Fruit fly (Drosophila melanogaster) whole organism, embryonic: ENCODE measurements around the gene park.

ENCODE experiments used
- B-H1 ChIP-seq: fragments of 200-800 bp; sonication (Bioruptor generic); IDR thresholded peaks from 3 replicates; pipeline ENCODE4 v1.3.6; 2022; ENCODE audit warnings: missing biosample characterization, missing genetic modification characterization
- Bdp1 ChIP-seq: fragments of 200-800 bp; sonication (Bioruptor generic); optimal IDR thresholded peaks from 3 replicates; lab custom pipeline; 2016; ENCODE audit warnings: missing biosample characterization, missing genetic modification characterization
- C15 ChIP-seq: fragments of 200-800 bp; sonication (Bioruptor generic); IDR thresholded peaks from 3 replicates; pipeline ENCODE4 v1.3.6; 2022; ENCODE audit warnings: missing biosample characterization, missing genetic modification characterization
- CG10209 ChIP-seq: fragments of 200-800 bp; sonication (Bioruptor generic); optimal IDR thresholded peaks from 3 replicates; lab custom pipeline; 2017; ENCODE audit warnings: missing biosample characterization, mild to moderate bottlenecking, missing genetic modification characterization, missing genetic modification reagents
- CG14710 ChIP-seq: fragments of 200-800 bp; sonication (Bioruptor generic); optimal IDR thresholded peaks from 3 replicates; lab custom pipeline; 2019; ENCODE audit warnings: missing biosample characterization, mild to moderate bottlenecking, missing genetic modification characterization, moderate library complexity
- CG16779 ChIP-seq: fragments of 200-800 bp; sonication (Bioruptor generic); IDR thresholded peaks from 2 replicates; pipeline ENCODE4 v1.3.6; 2022; ENCODE audit warnings: missing biosample characterization, missing genetic modification characterization
- CG17328 ChIP-seq: fragments of 200-800 bp; sonication (Bioruptor generic); IDR thresholded peaks from 2 replicates; pipeline ENCODE4 v1.3.6; 2022; ENCODE audit warnings: missing biosample characterization, missing genetic modification characterization
- CG18262 ChIP-seq: fragments of 200-800 bp; optimal IDR thresholded peaks from 3 replicates; lab custom pipeline; 2019; ENCODE audit warnings: missing biosample characterization, mild to moderate bottlenecking, missing genetic modification characterization, moderate library complexity
- CG2678 ChIP-seq: fragments of 200-800 bp; sonication (Bioruptor generic); optimal IDR thresholded peaks from 3 replicates; lab custom pipeline; 2019; ENCODE audit warnings: missing biosample characterization, mild to moderate bottlenecking, missing genetic modification characterization, moderate library complexity
- CG31388 ChIP-seq: fragments of 200-800 bp; sonication (Bioruptor generic); optimal IDR thresholded peaks from 2 replicates; lab custom pipeline; 2016; ENCODE audit warnings: missing biosample characterization, missing genetic modification characterization
- CG32772 ChIP-seq: fragments of 200-800 bp; sonication (Bioruptor generic); IDR thresholded peaks from 2 replicates; pipeline ENCODE4 v1.3.6; 2022; ENCODE audit warnings: missing biosample characterization, missing genetic modification characterization
- CG33557 ChIP-seq: fragments of 200-800 bp; sonication (Bioruptor generic); optimal IDR thresholded peaks from 2 replicates; lab custom pipeline; 2019; ENCODE audit warnings: missing biosample characterization, mild to moderate bottlenecking, missing genetic modification characterization, moderate library complexity
- CG4404 ChIP-seq: fragments of 200-800 bp; sonication (Bioruptor generic); IDR thresholded peaks from 2 replicates; pipeline ENCODE4 v1.3.6; 2022; ENCODE audit warnings: missing biosample characterization, missing genetic modification characterization
- CG6683 ChIP-seq: fragments of 200-800 bp; sonication (Bioruptor generic); optimal IDR thresholded peaks from 2 replicates; lab custom pipeline; 2017; ENCODE audit warnings: missing biosample characterization, mild to moderate bottlenecking, missing genetic modification characterization, missing genetic modification reagents
- CG6791 ChIP-seq: fragments of 200-800 bp; sonication (Bioruptor generic); IDR thresholded peaks from 3 replicates; pipeline ENCODE4 v1.3.6; 2022; ENCODE audit warnings: missing biosample characterization, missing genetic modification characterization; ENCODE audit not compliant: partially characterized antibody
- CG8290 ChIP-seq, 3 experiments: fragments of 200-800 bp; sonication (Bioruptor generic); optimal IDR thresholded peaks; 2 replicates each; lab custom pipeline; 2016 to 2019; ENCODE audit warnings: missing biosample characterization in 3 of 3, missing genetic modification characterization in 3 of 3, mild to moderate bottlenecking in 2 of 3, moderate library complexity in 1 of 3
- CG8924 ChIP-seq: fragments of 200-800 bp; optimal IDR thresholded peaks from 3 replicates; lab custom pipeline; 2019; ENCODE audit warnings: missing biosample characterization, mild to moderate bottlenecking, missing genetic modification characterization, moderate library complexity
- CG9215 ChIP-seq: fragments of 200-800 bp; sonication (Bioruptor generic); IDR thresholded peaks from 2 replicates; pipeline ENCODE4 v1.3.6; 2022; ENCODE audit warnings: missing biosample characterization, missing genetic modification characterization
- CG9932 ChIP-seq: fragments of 200-800 bp; sonication (Bioruptor generic); IDR thresholded peaks from 2 replicates; pipeline ENCODE4 v1.3.6; 2022; ENCODE audit warnings: missing biosample characterization, missing genetic modification characterization
- Camta ChIP-seq: fragments of 200-800 bp; sonication (Bioruptor generic); optimal IDR thresholded peaks from 2 replicates; lab custom pipeline; 2016; ENCODE audit warnings: missing biosample characterization, missing genetic modification characterization
- Dll ChIP-seq: fragments of 200-800 bp; sonication (Bioruptor generic); IDR thresholded peaks from 4 replicates; pipeline ENCODE4 v1.3.6; 2022; ENCODE audit warnings: missing biosample characterization, missing genetic modification characterization; ENCODE audit not compliant: partially characterized antibody
- E2f2 ChIP-seq: fragments of 200-800 bp; sonication (Bioruptor generic); IDR thresholded peaks from 2 replicates; pipeline ENCODE4 v1.3.6; 2022; ENCODE audit warnings: missing biosample characterization, missing genetic modification characterization
- GATAe ChIP-seq: fragments of 200-800 bp; sonication (Bioruptor generic); conservative IDR thresholded peaks from 2 replicates; pipeline ENCODE4 v1.3.6; 2022; ENCODE audit warnings: missing biosample characterization, missing genetic modification characterization
- HLHmδ ChIP-seq: fragments of 200-800 bp; sonication (Bioruptor generic); optimal IDR thresholded peaks from 2 replicates; lab custom pipeline; 2018; ENCODE audit warnings: missing biosample characterization, mild to moderate bottlenecking, missing genetic modification characterization, moderate library complexity
- Hey ChIP-seq: fragments of 200-800 bp; sonication (Bioruptor generic); optimal IDR thresholded peaks from 3 replicates; lab custom pipeline; 2018; ENCODE audit warnings: missing biosample characterization, mild to moderate bottlenecking, missing genetic modification characterization
- Lim3 ChIP-seq: fragments of 200-800 bp; sonication (Bioruptor generic); IDR thresholded peaks from 2 replicates; pipeline ENCODE4 v1.3.6; 2022; ENCODE audit warnings: missing biosample characterization, missing genetic modification characterization
- Mrtf ChIP-seq: fragments of 200-800 bp; sonication (Bioruptor generic); IDR thresholded peaks from 3 replicates; pipeline ENCODE4 v1.3.6; 2022; ENCODE audit warnings: missing biosample characterization, missing genetic modification characterization
- Myb ChIP-seq: fragments of 200-800 bp; sonication (Bioruptor generic); optimal IDR thresholded peaks from 2 replicates; lab custom pipeline; 2016; ENCODE audit warnings: missing biosample characterization, missing genetic modification characterization
- Neu2 ChIP-seq: fragments of 200-800 bp; sonication (Bioruptor generic); optimal IDR thresholded peaks from 3 replicates; lab custom pipeline; 2016; ENCODE audit warnings: missing biosample characterization, missing genetic modification characterization, borderline replicate concordance
- Oli ChIP-seq: fragments of 200-800 bp; sonication (Bioruptor generic); optimal IDR thresholded peaks from 2 replicates; lab custom pipeline; 2018; ENCODE audit warnings: missing biosample characterization, mild to moderate bottlenecking, missing genetic modification characterization, moderate library complexity
- Opbp ChIP-seq: fragments of 200-800 bp; sonication (Bioruptor generic); IDR thresholded peaks from 3 replicates; pipeline ENCODE4 v1.3.6; 2022; ENCODE audit warnings: missing biosample characterization, missing genetic modification characterization; ENCODE audit not compliant: partially characterized antibody
- Taf1 ChIP-seq: fragments of 200-800 bp; sonication (Bioruptor generic); IDR thresholded peaks from 2 replicates; pipeline ENCODE4 v1.3.6; 2022; ENCODE audit warnings: missing biosample characterization, missing genetic modification characterization
- ab ChIP-seq: fragments of 200-800 bp; sonication (Bioruptor generic); optimal IDR thresholded peaks from 2 replicates; lab custom pipeline; 2016; ENCODE audit warnings: missing biosample characterization, missing genetic modification characterization
- bab2 ChIP-seq: fragments of 200-800 bp; sonication (Bioruptor generic); optimal IDR thresholded peaks from 2 replicates; lab custom pipeline; 2016; ENCODE audit warnings: missing biosample characterization, missing genetic modification characterization
- bigmax ChIP-seq: fragments of 200-800 bp; sonication (Bioruptor generic); optimal IDR thresholded peaks from 2 replicates; lab custom pipeline; 2018; ENCODE audit warnings: missing biosample characterization, mild to moderate bottlenecking, missing genetic modification characterization
- cad ChIP-seq: fragments of >200 bp; optimal IDR thresholded peaks from 2 replicates; lab custom pipeline; 2017; ENCODE audit warnings: missing biosample characterization, missing genetic modification characterization
- dimm ChIP-seq: fragments of 200-800 bp; sonication (Bioruptor generic); IDR thresholded peaks from 2 replicates; pipeline ENCODE4 v1.3.6; 2022; ENCODE audit warnings: missing biosample characterization, missing genetic modification characterization
- emc ChIP-seq: fragments of 200-800 bp; sonication (Bioruptor generic); optimal IDR thresholded peaks from 2 replicates; lab custom pipeline; 2016; ENCODE audit warnings: missing biosample characterization, missing genetic modification characterization
- eyg ChIP-seq: fragments of 200-800 bp; sonication (Bioruptor generic); optimal IDR thresholded peaks from 3 replicates; lab custom pipeline; 2016; ENCODE audit warnings: missing biosample characterization, missing genetic modification characterization
- her ChIP-seq: fragments of 200-800 bp; sonication (Bioruptor generic); optimal IDR thresholded peaks from 2 replicates; lab custom pipeline; 2016; ENCODE audit warnings: missing biosample characterization, missing genetic modification characterization
- kay ChIP-seq: fragments of 200-800 bp; sonication (Bioruptor generic); optimal IDR thresholded peaks from 2 replicates; lab custom pipeline; 2016; ENCODE audit warnings: missing biosample characterization, missing genetic modification characterization
- lmd ChIP-seq: fragments of 200-800 bp; sonication (Bioruptor generic); IDR thresholded peaks from 2 replicates; pipeline ENCODE4 v1.3.6; 2022; ENCODE audit warnings: missing biosample characterization, missing genetic modification characterization
- nmo ChIP-seq: fragments of 200-800 bp; sonication (Bioruptor generic); optimal IDR thresholded peaks from 2 replicates; lab custom pipeline; 2018; ENCODE audit warnings: missing biosample characterization, mild to moderate bottlenecking, missing genetic modification characterization, moderate library complexity
- oc ChIP-seq: fragments of 200-800 bp; sonication (Bioruptor generic); optimal IDR thresholded peaks from 2 replicates; lab custom pipeline; 2018; ENCODE audit warnings: missing biosample characterization, mild to moderate bottlenecking, missing genetic modification characterization, moderate library complexity
- otp ChIP-seq: fragments of 200-800 bp; sonication (Bioruptor generic); IDR thresholded peaks from 3 replicates; pipeline ENCODE4, ENCODE4 v1.3.6; 2022; ENCODE audit warnings: missing biosample characterization, missing genetic modification characterization
- pfk ChIP-seq: fragments of 200-800 bp; sonication (Bioruptor generic); optimal IDR thresholded peaks from 2 replicates; lab custom pipeline; 2018; ENCODE audit warnings: missing biosample characterization, mild to moderate bottlenecking, missing genetic modification characterization, moderate library complexity
- pita ChIP-seq: fragments of 200-800 bp; sonication (Bioruptor generic); optimal IDR thresholded peaks from 2 replicates; lab custom pipeline; 2017; ENCODE audit warnings: missing biosample characterization, mild to moderate bottlenecking, missing genetic modification characterization
- ssp ChIP-seq: fragments of 200-800 bp; sonication (Bioruptor generic); IDR thresholded peaks from 2 replicates; pipeline ENCODE4 v1.3.6; 2022; ENCODE audit warnings: missing biosample characterization, missing genetic modification characterization
- vvl ChIP-seq: fragments of 200-800 bp; sonication (Bioruptor generic); IDR thresholded peaks from 2 replicates; pipeline ENCODE4 v1.3.6; 2022; ENCODE audit warnings: missing biosample characterization, missing genetic modification characterization
- wdn ChIP-seq: fragments of 200-800 bp; sonication (Bioruptor generic); IDR thresholded peaks from 2 replicates; pipeline ENCODE4 v1.3.6; 2022; ENCODE audit warnings: missing biosample characterization, missing genetic modification characterization

The park gene

DNA sequence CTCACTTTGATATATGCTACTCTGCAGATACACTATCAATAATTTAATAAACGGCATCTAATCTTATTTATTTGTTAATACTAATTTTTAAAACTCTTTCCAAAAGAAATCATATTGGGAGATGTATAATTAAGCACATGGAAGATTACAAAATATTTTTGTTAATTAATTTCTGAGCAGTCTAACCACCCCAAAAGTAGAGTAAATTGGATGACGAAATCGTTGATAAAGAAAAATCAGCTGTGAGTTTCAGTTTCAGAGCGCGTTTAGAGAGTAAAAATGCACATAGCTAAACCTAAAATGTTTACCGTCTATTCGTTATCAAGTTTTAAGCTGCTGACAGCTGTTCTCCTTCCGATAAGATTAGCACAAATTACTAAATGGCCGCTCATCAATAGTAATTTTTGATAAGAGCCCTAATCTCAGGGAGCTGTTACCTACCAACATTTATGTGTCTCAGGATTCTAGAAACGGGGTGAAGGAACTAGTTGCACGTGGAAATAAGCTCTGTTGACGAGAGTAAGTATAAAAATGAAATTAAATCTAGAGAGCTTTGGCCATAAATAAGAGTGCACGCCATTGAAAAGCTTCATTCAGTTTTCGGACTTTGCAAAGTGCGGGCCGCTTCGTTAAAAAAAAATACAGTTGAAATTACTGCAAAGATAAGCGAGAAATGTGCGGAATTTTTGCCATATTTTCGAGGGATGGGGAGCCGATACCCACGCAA lies 24.0 kb downstream of the park start, which contains the start of the genes chb and AsnS (continued):
- TF ChIP-seq emc (GFP tag; lab: Kevin White, UChicago), result peak; percentile 43
- TF ChIP-seq CG16779, result no peak; the same call in 1 of the 2 replicates
- peak; percentile 93 for TF ChIP-seq wdn (GFP tag; lab: Robert Waterston, UW)
- peak; percentile 91 for TF ChIP-seq C15
- peak; percentile 79 for TF ChIP-seq ssp (GFP tag; lab: Robert Waterston, UW)
- peak; percentile 84 for TF ChIP-seq Taf1 (GFP tag; lab: Robert Waterston, UW)
- peak; percentile 72 for TF ChIP-seq kay
- TF ChIP-seq E2f2 (GFP tag; lab: Robert Waterston, UW), result peak; percentile 72
- TF ChIP-seq Lim3, result peak; percentile 78
- TF ChIP-seq CG17328 (GFP tag; lab: Robert Waterston, UW), result peak; percentile 93
- peak; percentile 90 for TF ChIP-seq B-H1 (GFP tag; lab: Robert Waterston, UW)
- peak; percentile 66 for TF ChIP-seq bab2
- TF ChIP-seq CG14710 (tag; lab: Kevin White, UChicago), result peak; percentile 70
- peak; percentile 94 for TF ChIP-seq CG8924 (tag; lab: Kevin White, UChicago)
- TF ChIP-seq Opbp (GFP tag; lab: Robert Waterston, UW), result no peak
- peak; percentile 25 for TF ChIP-seq Bdp1
- no peak for TF ChIP-seq ab
- peak; percentile 92 for TF ChIP-seq oc
- no peak for TF ChIP-seq Hey (tag; lab: Kevin White, UChicago)
- TF ChIP-seq CG8290 (GFP tag; optimal IDR thresholded peaks at IDR 0.05; lab: Kevin White, UChicago), result peak; percentile 59
- TF ChIP-seq CG8290 (tag; optimal IDR thresholded peaks at IDR 0.05; lab: Kevin White, UChicago), result peak in 1 of 2 experiments; percentile 84
- peak; percentile 87; the same call in 2 of the 3 replicates for TF ChIP-seq Mrtf
- no peak for TF ChIP-seq pfk
- peak; percentile 90 for TF ChIP-seq CG32772 (GFP tag; lab: Robert Waterston, UW)
- TF ChIP-seq vvl (GFP tag; lab: Robert Waterston, UW), result peak; percentile 96
- no peak for TF ChIP-seq CG33557 (GFP tag; lab: Kevin White, UChicago)
- no peak for TF ChIP-seq Neu2
- peak; percentile 29 for TF ChIP-seq eyg (GFP tag; lab: Kevin White, UChicago)
- TF ChIP-seq her (GFP tag; lab: Kevin White, UChicago), result peak; percentile 27
- TF ChIP-seq pita, result no peak
- TF ChIP-seq HLHmδ (GFP tag; lab: Kevin White, UChicago), result no peak
- TF ChIP-seq Camta (GFP tag; lab: Kevin White, UChicago), result peak; percentile 81
- TF ChIP-seq dimm (GFP tag; lab: Robert Waterston, UW), result peak; percentile 80
- TF ChIP-seq CG6791 (GFP tag; lab: Robert Waterston, UW), result no peak
- TF ChIP-seq CG6683 (GFP tag; lab: Kevin White, UChicago), result peak; percentile 75
- TF ChIP-seq bigmax, result no peak
- peak; percentile 95 for TF ChIP-seq CG2678 (tag; lab: Kevin White, UChicago)
- peak; percentile 70 for TF ChIP-seq CG4404 (GFP tag; lab: Robert Waterston, UW)
- TF ChIP-seq CG10209 (GFP tag; lab: Kevin White, UChicago), result peak; percentile 88
- TF ChIP-seq CG9215 (GFP tag; lab: Robert Waterston, UW), result peak; percentile 80
- peak; percentile 40 for TF ChIP-seq Myb (GFP tag; lab: Kevin White, UChicago)
- peak; percentile 94 for TF ChIP-seq Oli (tag; lab: Kevin White, UChicago)
- TF ChIP-seq nmo (GFP tag; lab: Kevin White, UChicago), result peak; percentile 94
- peak; percentile 92 for TF ChIP-seq lmd (GFP tag; lab: Robert Waterston, UW)
- peak; percentile 88 for TF ChIP-seq GATAe
- TF ChIP-seq CG31388 (GFP tag; lab: Kevin White, UChicago), result peak; percentile 48
- TF ChIP-seq CG18262 (tag; lab: Kevin White, UChicago), result peak; percentile 91
- peak; percentile 87 for TF ChIP-seq otp
- no peak for TF ChIP-seq Dll (GFP tag; lab: Robert Waterston, UW)
- no peak for TF ChIP-seq cad (GFP tag; lab: Kevin White, UChicago)
- peak; percentile 91 for TF ChIP-seq CG9932
